Worm (Caenorhabditis elegans): ENCODE measurements around the gene nlp-81.

DNA sequence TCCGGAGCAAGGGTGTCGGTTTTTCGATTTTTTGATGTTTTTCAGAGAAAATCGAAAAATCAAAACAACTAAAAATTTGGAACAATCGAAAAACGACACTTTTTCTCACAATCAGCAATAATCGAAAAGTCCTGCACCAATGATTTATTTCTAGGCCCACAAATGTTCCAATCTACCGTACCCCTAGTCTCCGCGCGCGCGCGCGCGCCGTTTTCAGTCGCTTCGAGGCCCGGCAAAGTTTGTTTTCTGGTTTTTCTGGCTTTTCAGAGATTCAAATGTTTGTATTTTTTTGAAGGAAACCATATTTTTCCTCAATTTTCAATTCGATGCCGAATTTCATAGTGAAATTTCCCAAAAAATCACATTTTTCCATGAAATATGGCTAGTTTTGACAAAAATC is 36.0 kb upstream of the nlp-81 start:
- TF ChIP-seq ref-1 (GFP tag; conservative IDR thresholded peaks at IDR 0.05) (no peak), ztf-29 (GFP tag; IDR thresholded peaks at IDR 0.05) (no peak), klf-2 (GFP tag; conservative IDR thresholded peaks at IDR 0.05) (no peak)
